Worm (Caenorhabditis elegans) whole organism, mixed stage, embryonic: ENCODE results near the gene str-112.

Experiments used
- cnd-1 ChIP-seq: fragments of 200-800 bp; sonication (Bioruptor generic); optimal IDR thresholded peaks from 2 replicates; lab custom pipeline; 2018; ENCODE audit warnings: mild to moderate bottlenecking, missing genetic modification characterization, missing compliant biosample characterization
- snpc-4 ChIP-seq: fragments of 150-350 bp; optimal IDR thresholded peaks from 2 replicates; lab custom pipeline; 2014; ENCODE audit warnings: missing biosample characterization, missing genetic modification characterization

str-112 gene

ce11 chrV:7087340-7087739, 50.9 kb downstream of the str-112 start:
- TF ChIP-seq cnd-1 (tag; lab: Kevin White, UChicago) (no peak), snpc-4 (tag; lab: Kevin White, UChicago) (no peak)
